Fruit fly (Drosophila melanogaster): ENCODE measurements around the gene Rhau.

- no peak for TF ChIP-seq EcR (GFP tag; optimal IDR thresholded peaks at IDR 0.05)
- TF ChIP-seq Pif1A (GFP tag; optimal IDR thresholded peaks at IDR 0.05): no peak
- TF ChIP-seq CG13204 (GFP tag; optimal IDR thresholded peaks at IDR 0.05): no peak
- no peak for TF ChIP-seq CG4496 (GFP tag; IDR thresholded peaks at IDR 0.05)
- no peak for TF ChIP-seq fd96Ca (GFP tag; IDR thresholded peaks at IDR 0.05)
- peak; percentile 26 for TF ChIP-seq CG8159 (tag; optimal IDR thresholded peaks at IDR 0.05)
- TF ChIP-seq CG32121 (GFP tag; IDR thresholded peaks at IDR 0.05): 0 out of 2 replicates have a peak, but pooled peaks have one; percentile 24
Measured at dm6 chr2L:20716712-20717111, 41.1 kb downstream of the Rhau start.
